Fruit fly (Drosophila melanogaster): Measurements from ENCODE around the gene CG6276.

CG6276 gene

DNA sequence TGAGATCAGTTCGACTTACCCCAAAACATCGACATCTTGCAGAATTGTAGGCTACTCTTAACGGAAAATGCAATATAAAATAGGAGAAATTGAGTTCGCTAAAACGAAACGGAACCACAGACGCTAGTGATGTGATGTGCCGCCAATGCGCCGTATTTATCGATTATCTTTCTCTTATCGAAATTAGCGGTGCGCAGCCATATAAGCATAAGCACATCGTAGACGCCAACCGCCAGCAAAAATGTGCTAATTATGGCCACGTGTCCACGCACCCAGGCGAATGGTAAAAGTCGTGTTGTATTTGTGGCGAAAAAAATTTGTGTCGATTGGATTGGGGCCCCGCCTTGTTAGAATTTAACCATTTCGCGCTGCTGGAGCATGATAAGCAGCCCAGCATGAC, 13.1 kb upstream of the CG6276 start, which contains the start of the genes Fkbp39 and Cyfip (continued):
- TF ChIP-seq CG13123 (GFP tag; optimal IDR thresholded peaks at IDR 0.05): no peak
- peak; percentile 44; the same call in 1 of the 3 replicates for TF ChIP-seq vnd (GFP tag; IDR thresholded peaks at IDR 0.05; ENCODE audit: partially characterized antibody)
- no peak for TF ChIP-seq BtbVII (GFP tag; optimal IDR thresholded peaks at IDR 0.05)
- TF ChIP-seq Taf1 (GFP tag; IDR thresholded peaks at IDR 0.05): no peak
- TF ChIP-seq br (optimal IDR thresholded peaks at IDR 0.05): no peak
- TF ChIP-seq zf30C (GFP tag; optimal IDR thresholded peaks at IDR 0.05): peak; percentile 27
- no peak for TF ChIP-seq CG3726 (GFP tag; IDR thresholded peaks at IDR 0.05)
- peak; percentile 74; the same call in 2 of the 3 replicates for TF ChIP-seq CG11560 (tag; IDR thresholded peaks at IDR 0.05)
- no peak for TF ChIP-seq CG30431 (GFP tag; optimal IDR thresholded peaks at IDR 0.05)
- TF ChIP-seq B-H1 (GFP tag; IDR thresholded peaks at IDR 0.05): no peak
- TF ChIP-seq Fer3 (tag; optimal IDR thresholded peaks at IDR 0.05): peak; percentile 27
- no peak for TF ChIP-seq Vsx1 (GFP tag; optimal IDR thresholded peaks at IDR 0.05)
- no peak for TF ChIP-seq cwo (GFP tag; optimal IDR thresholded peaks at IDR 0.05)
- no peak for TF ChIP-seq CG5953 (GFP tag; IDR thresholded peaks at IDR 0.05)
- TF ChIP-seq dpn (GFP tag; optimal IDR thresholded peaks at IDR 0.05): peak; percentile 41 to 57
- TF ChIP-seq Adf1 (GFP tag; IDR thresholded peaks at IDR 0.05): peak; percentile 68
- TF ChIP-seq Hr3 (GFP tag; optimal IDR thresholded peaks at IDR 0.05): peak; percentile 20
- TF ChIP-seq Kr (GFP tag; optimal IDR thresholded peaks at IDR 0.05): no peak
- peak; percentile 95 for TF ChIP-seq Ets97D (GFP tag; optimal IDR thresholded peaks at IDR 0.05)
- TF ChIP-seq CG18476 (GFP tag; optimal IDR thresholded peaks at IDR 0.05): no peak
- TF ChIP-seq sc (optimal IDR thresholded peaks at IDR 0.05): no peak
- no peak for TF ChIP-seq sc (GFP tag; optimal IDR thresholded peaks at IDR 0.05)
- TF ChIP-seq Mrtf (GFP tag; IDR thresholded peaks at IDR 0.05): no peak
- no peak for TF ChIP-seq CG2129 (GFP tag; IDR thresholded peaks at IDR 0.05; ENCODE audit: partially characterized antibody)
- no peak for TF ChIP-seq psq (GFP tag; optimal IDR thresholded peaks at IDR 0.05)
- TF ChIP-seq YL-1 (GFP tag; optimal IDR thresholded peaks at IDR 0.05): peak; percentile 98
- TF ChIP-seq grn (GFP tag; optimal IDR thresholded peaks at IDR 0.05): no peak
- peak; percentile 65 for TF ChIP-seq hbn (GFP tag; IDR thresholded peaks at IDR 0.05; ENCODE audit: partially characterized antibody)
- TF ChIP-seq CG4820 (GFP tag; optimal IDR thresholded peaks at IDR 0.05): no peak
- no peak for TF ChIP-seq exex (tag; optimal IDR thresholded peaks at IDR 0.05)
- TF ChIP-seq klu (GFP tag; IDR thresholded peaks at IDR 0.05): no peak
- peak; percentile 46 for TF ChIP-seq onecut (GFP tag; IDR thresholded peaks at IDR 0.05)
- peak; percentile 74 for TF ChIP-seq lilli (GFP tag; optimal IDR thresholded peaks at IDR 0.05)
- TF ChIP-seq Ada2b (GFP tag; IDR thresholded peaks at IDR 0.05): no peak
- peak; percentile 36 for TF ChIP-seq Six4 (GFP tag; optimal IDR thresholded peaks at IDR 0.05)
- peak; percentile 53 for TF ChIP-seq ems (GFP tag; optimal IDR thresholded peaks at IDR 0.05)
- TF ChIP-seq CG11723 (GFP tag; optimal IDR thresholded peaks at IDR 0.05): no peak
- TF ChIP-seq CG10543 (GFP tag; optimal IDR thresholded peaks at IDR 0.05): peak; percentile 44
- no peak for TF ChIP-seq CG6813 (GFP tag; optimal IDR thresholded peaks at IDR 0.05)
- TF ChIP-seq H2.0 (GFP tag; IDR thresholded peaks at IDR 0.05): no peak
- peak; percentile 83 for TF ChIP-seq Opbp (GFP tag; IDR thresholded peaks at IDR 0.05; ENCODE audit: partially characterized antibody)
- no peak for TF ChIP-seq dati (GFP tag; IDR thresholded peaks at IDR 0.05)
- peak; percentile 44; the same call in 2 of the 3 replicates for TF ChIP-seq row (GFP tag; IDR thresholded peaks at IDR 0.05)
- no peak for TF ChIP-seq ash1 (GFP tag; optimal IDR thresholded peaks at IDR 0.05)
- no peak for TF ChIP-seq Eip74EF (GFP tag; optimal IDR thresholded peaks at IDR 0.05)
- no peak for TF ChIP-seq CG3838 (GFP tag; optimal IDR thresholded peaks at IDR 0.05)
- no peak for TF ChIP-seq CG15269 (tag; optimal IDR thresholded peaks at IDR 0.05)
- TF ChIP-seq MESR4 (GFP tag; optimal IDR thresholded peaks at IDR 0.05): peak; percentile 94
- TF ChIP-seq Ravus (GFP tag; IDR thresholded peaks at IDR 0.05): no peak
- no peak; the same call in 1 of the 2 replicates for TF ChIP-seq sisA (GFP tag; IDR thresholded peaks at IDR 0.05)
- no peak for TF ChIP-seq Lim3 (GFP tag; IDR thresholded peaks at IDR 0.05)
- peak; percentile 65 for TF ChIP-seq Xbp1 (GFP tag; optimal IDR thresholded peaks at IDR 0.05)

Measured in whole organism, embryonic.